Worm (Caenorhabditis elegans): ENCODE data around the gene F35C11.6.

F35C11.6 gene

ce11 chrII:8253160-8253793 lies 5.7 kb downstream of the F35C11.6 start, which contains the start of gene F35C11.5 (continued):
- TF ChIP-seq nfyb-1 (GFP tag; IDR thresholded peaks at IDR 0.05) (no peak), egrh-3 (GFP tag; IDR thresholded peaks at IDR 0.05) (no peak), ztf-28 (GFP tag; IDR thresholded peaks at IDR 0.05) (no peak), snpc-1.1 (tag; optimal IDR thresholded peaks at IDR 0.05; ENCODE audit: insufficient read depth) (no peak), egl-18 (GFP tag; IDR thresholded peaks at IDR 0.05) (no peak), ZK185.1 (tag; optimal IDR thresholded peaks at IDR 0.05; ENCODE audit: poor library complexity, severe bottlenecking) (no peak), hmg-20 (GFP tag; IDR thresholded peaks at IDR 0.05) (no peak), snpc-4 (GFP tag; optimal IDR thresholded peaks at IDR 0.05) (no peak), snpc-4 (tag; optimal IDR thresholded peaks at IDR 0.05) (no peak), B0261.1 (tag; optimal IDR thresholded peaks at IDR 0.05) (no peak), xnd-1 (tag; optimal IDR thresholded peaks at IDR 0.05) (peak; percentile 88), lag-1 (GFP tag; IDR thresholded peaks at IDR 0.05) (no peak), madf-6 (GFP tag; IDR thresholded peaks at IDR 0.05) (peak; percentile 92), Y79H2A.3 (GFP tag; conservative IDR thresholded peaks at IDR 0.05) (no peak), D2030.7 (GFP tag; IDR thresholded peaks at IDR 0.05) (peak; percentile 39; the same call in 1 of the 2 replicates), lsl-1 (GFP tag; optimal IDR thresholded peaks at IDR 0.05) (peak; percentile 93), rec-8 (tag; optimal IDR thresholded peaks at IDR 0.05) (no peak), C06A6.2 (GFP tag; conservative IDR thresholded peaks at IDR 0.05) (no peak), ceh-91 (GFP tag; IDR thresholded peaks at IDR 0.05) (peak; percentile 79), tbp1 (GFP tag; optimal IDR thresholded peaks at IDR 0.05) (no peak), Y95B8A.8 (GFP tag; IDR thresholded peaks at IDR 0.05) (no peak), repo-1 (tag; optimal IDR thresholded peaks at IDR 0.05) (no peak), lsy-27 (tag; optimal IDR thresholded peaks at IDR 0.05; ENCODE audit: borderline replicate concordance, insufficient read depth) (no peak), dpl-1 (GFP tag; optimal IDR thresholded peaks at IDR 0.05) (peak; percentile 66), F33H1.4 (GFP tag; IDR thresholded peaks at IDR 0.05) (peak; percentile 67), cebp-1 (GFP tag; IDR thresholded peaks at IDR 0.05) (no peak), cebp-1 (tag; optimal IDR thresholded peaks at IDR 0.05) (no peak), F10E7.11 (tag; optimal IDR thresholded peaks at IDR 0.05) (no peak), him-1 (tag; optimal IDR thresholded peaks at IDR 0.05) (peak; percentile 13), mcd-1 (GFP tag; IDR thresholded peaks at IDR 0.05) (no peak), Y56A3A.18 (GFP tag; IDR thresholded peaks at IDR 0.05) (no peak), madf-8 (GFP tag; conservative IDR thresholded peaks at IDR 0.05) (peak; percentile 75), somi-1 (GFP tag; optimal IDR thresholded peaks at IDR 0.05) (no peak), F57C9.4 (tag; optimal IDR thresholded peaks at IDR 0.05) (no peak), B0019.2 (GFP tag; conservative IDR thresholded peaks at IDR 0.05) (peak; percentile 45; the same call in 1 of the 2 replicates), madf-3 (GFP tag; IDR thresholded peaks at IDR 0.05) (no peak), dox-1 (GFP tag; IDR thresholded peaks at IDR 0.05) (peak; percentile 21; the same call in 1 of the 2 replicates), F37B4.10 (GFP tag; IDR thresholded peaks at IDR 0.05) (no peak)

- TF ChIP-seq him-1 (tag; optimal IDR thresholded peaks at IDR 0.05) (no peak), snpc-1.1 (tag; optimal IDR thresholded peaks at IDR 0.05; ENCODE audit: insufficient read depth) (no peak), mel-28 (tag; optimal IDR thresholded peaks at IDR 0.05; ENCODE audit: borderline replicate concordance) (no peak), tbp1 (GFP tag; optimal IDR thresholded peaks at IDR 0.05) (no peak), chd-7 (tag; optimal IDR thresholded peaks at IDR 0.05) (no peak), zfh-2 (GFP tag; conservative IDR thresholded peaks at IDR 0.05) (no peak), aptf-3 (GFP tag; IDR thresholded peaks at IDR 0.05) (no peak), gei-17 (GFP tag; optimal IDR thresholded peaks at IDR 0.05) (no peak), die-1 (tag; optimal IDR thresholded peaks at IDR 0.05) (no peak), madf-6 (GFP tag; IDR thresholded peaks at IDR 0.05) (no peak), bed-2 (GFP tag; IDR thresholded peaks at IDR 0.05) (no peak), tlf-1 (GFP tag; optimal IDR thresholded peaks at IDR 0.05) (no peak), fkh-3 (tag; optimal IDR thresholded peaks at IDR 0.05) (no peak), athp-1 (tag; optimal IDR thresholded peaks at IDR 0.05) (no peak), nhr-179 (tag; optimal IDR thresholded peaks at IDR 0.05) (no peak)
Measured at ce11 chrII:8249710-8250109, 9.2 kb downstream of the F35C11.6 start.

All from whole organism, young adult.